Worm (Caenorhabditis elegans) whole organism, L4/young adult: ENCODE measurements around the gene phf-30.

Source experiments
- W03F9.2 ChIP-seq: fragments of 150-350 bp; optimal IDR thresholded peaks from 2 replicates; lab custom pipeline; 2014; ENCODE audit warnings: missing biosample characterization, missing genetic modification characterization
- dao-5 ChIP-seq: sonication (generic microtip); optimal IDR thresholded peaks from 2 replicates; lab custom pipeline; 2016; ENCODE audit warnings: missing genotype, missing genetic modification characterization, moderate library complexity, missing compliant biosample characterization
- him-1 ChIP-seq: sonication (generic microtip); optimal IDR thresholded peaks from 2 replicates; lab custom pipeline; 2016; ENCODE audit warnings: missing genotype, missing genetic modification reagents, missing genetic modification characterization, missing compliant biosample characterization

ce11 chrV:8465386-8465785 lies 3.5 kb upstream of the phf-30 start, which contains the start of gene mrps-2:
- TF ChIP-seq dao-5 (tag; lab: Kevin White, UChicago) (no peak), him-1 (tag; lab: Kevin White, UChicago) (no peak), W03F9.2 (no peak)
